Fruit fly (Drosophila melanogaster) whole organism: Measurements from ENCODE around the gene Mnt.

ENCODE experiments used
- CG8478 ChIP-seq: fragments of >200 bp; optimal IDR thresholded peaks from 2 replicates; lab custom pipeline; 2018; ENCODE audit warnings: inconsistent platforms
- Dll ChIP-seq: fragments of >200 bp; optimal IDR thresholded peaks from 2 replicates; lab custom pipeline; 2017
- EcR ChIP-seq, 2 experiments: fragments of >200 bp; optimal IDR thresholded peaks; 2 replicates each; lab custom pipeline; 2017; ENCODE audit warnings: missing biosample characterization in 2 of 2, missing genetic modification characterization in 2 of 2, missing genetic modification reagents in 2 of 2
- pan ChIP-seq: fragments of >200 bp; optimal IDR thresholded peaks from 2 replicates; lab custom pipeline; 2017
- psq ChIP-seq: fragments of >200 bp; optimal IDR thresholded peaks from 2 replicates; lab custom pipeline; 2017
- usp ChIP-seq: fragments of >200 bp; optimal IDR thresholded peaks from 2 replicates; lab custom pipeline; 2017; ENCODE audit warnings: missing biosample characterization, missing genetic modification characterization, mixed read lengths

DNA sequence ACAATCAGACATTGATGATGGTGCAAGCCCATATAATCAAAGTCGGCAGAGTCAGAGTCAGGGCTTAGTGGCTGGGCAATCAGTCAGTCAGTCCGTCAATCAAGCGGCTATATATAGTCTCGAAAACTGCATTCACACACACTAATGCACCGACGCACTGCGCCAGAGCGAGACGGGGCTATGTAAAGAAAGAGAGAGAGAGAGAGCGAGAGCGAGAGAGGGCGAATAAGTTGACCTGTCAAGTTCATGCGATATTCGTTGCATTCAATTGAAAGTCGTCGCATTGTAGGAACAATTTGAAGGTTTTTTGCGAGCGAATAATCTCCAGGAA lies 10.8 kb downstream of the Mnt start:
- no peak for TF ChIP-seq psq (lab: Kevin White, UChicago)
- peak in 1 of 2 experiments; percentile 46 for TF ChIP-seq EcR (GFP tag; optimal IDR thresholded peaks at IDR 0.05; lab: Kevin White, UChicago)
- no peak for TF ChIP-seq usp (GFP tag; lab: Kevin White, UChicago)
- no peak for TF ChIP-seq pan (lab: Kevin White, UChicago)
- no peak for TF ChIP-seq Dll (lab: Kevin White, UChicago)
- TF ChIP-seq CG8478 (lab: Kevin White, UChicago) = no peak
